Worm (Caenorhabditis elegans): ENCODE measurements around the gene srz-10.

srz-10 gene

DNA sequence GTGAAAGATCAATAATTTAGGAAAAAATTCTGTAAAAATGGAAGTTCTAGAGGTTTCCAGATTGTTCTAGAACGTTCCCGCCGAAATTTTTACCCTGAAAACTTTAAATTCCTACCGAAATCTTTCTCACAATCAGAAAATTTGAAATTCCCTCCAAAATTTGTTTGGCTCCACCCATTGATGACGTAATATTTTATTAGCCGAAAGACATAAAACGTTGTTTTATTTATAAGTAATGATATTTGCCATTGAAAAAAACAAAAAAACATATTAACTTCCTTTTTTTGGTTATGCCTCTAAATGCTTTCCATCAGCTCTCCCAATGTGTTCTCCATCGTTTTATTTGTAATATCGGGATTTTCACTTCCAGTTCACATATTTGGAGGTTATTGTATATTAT is 21.4 kb upstream of the srz-10 start, which contains the start of gene srh-295:
TSS of gene srh-295 (plus strand) at position 301 of the 400 bp plus-strand sequence.
- no peak for TF ChIP-seq egl-27 (tag; optimal IDR thresholded peaks at IDR 0.05)
- no peak for TF ChIP-seq daf-19 (GFP tag; conservative IDR thresholded peaks at IDR 0.05)
- no peak for TF ChIP-seq lsy-2 (tag; optimal IDR thresholded peaks at IDR 0.05)
- TF ChIP-seq skn-1 (tag; optimal IDR thresholded peaks at IDR 0.05), result no peak
- no peak for TF ChIP-seq lir-3 (tag; optimal IDR thresholded peaks at IDR 0.05)
- TF ChIP-seq F49E8.2 (tag; optimal IDR thresholded peaks at IDR 0.05; ENCODE audit: borderline replicate concordance), result no peak
- no peak for TF ChIP-seq ctbp-1 (GFP tag; IDR thresholded peaks at IDR 0.05)
- TF ChIP-seq nhr-41 (GFP tag; IDR thresholded peaks at IDR 0.05), result no peak
- no peak for TF ChIP-seq nhr-77 (tag; optimal IDR thresholded peaks at IDR 0.05)
- TF ChIP-seq snpc-4 (tag; optimal IDR thresholded peaks at IDR 0.05), result no peak
- no peak for TF ChIP-seq gei-8 (GFP tag; optimal IDR thresholded peaks at IDR 0.05)
- TF ChIP-seq ceh-82 (tag; optimal IDR thresholded peaks at IDR 0.05), result no peak
- TF ChIP-seq fkh-10 (GFP tag; optimal IDR thresholded peaks at IDR 0.05), result no peak
- TF ChIP-seq mes-2 (tag; optimal IDR thresholded peaks at IDR 0.05; ENCODE audit: poor library complexity, severe bottlenecking), result no peak
- TF ChIP-seq hmg-1.1 (GFP tag; IDR thresholded peaks at IDR 0.05), result no peak
- TF ChIP-seq php-3 (GFP tag; IDR thresholded peaks at IDR 0.05), result no peak
- no peak for TF ChIP-seq nhr-42 (GFP tag; IDR thresholded peaks at IDR 0.05)
- no peak for TF ChIP-seq spr-3 (GFP tag; optimal IDR thresholded peaks at IDR 0.05)

DNA sequence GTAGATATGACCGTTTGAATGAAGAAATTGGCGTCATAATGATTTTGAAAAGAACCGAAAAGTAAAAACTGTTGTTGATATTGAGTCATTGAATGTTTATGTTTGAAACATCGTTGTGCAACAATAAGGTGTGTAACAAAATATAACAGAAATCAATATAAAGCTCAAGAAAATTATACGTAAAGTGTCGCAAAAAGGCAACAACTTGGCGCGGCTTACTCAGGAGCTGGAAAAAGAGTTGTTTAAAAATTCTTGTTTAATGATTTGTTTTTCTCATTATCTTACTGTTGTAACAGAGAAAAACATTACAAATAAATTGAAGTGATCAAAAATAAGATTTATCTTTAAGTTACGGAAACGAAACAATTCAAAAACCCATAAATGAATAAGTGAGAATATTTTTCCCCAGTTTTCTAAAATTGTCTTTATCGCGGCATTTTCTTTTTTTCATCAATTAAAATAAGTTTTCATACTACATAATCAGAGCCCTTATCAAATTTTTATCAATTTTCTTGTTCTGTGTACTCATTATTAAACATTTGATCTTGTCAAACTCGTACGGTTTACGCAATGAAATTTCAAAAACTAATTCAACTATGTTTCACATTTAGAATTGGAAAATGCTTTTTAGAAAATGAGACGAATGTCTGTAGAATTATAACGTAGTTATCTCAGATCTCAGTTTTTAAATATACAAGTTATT is 19.0 kb upstream of the srz-10 start, which contains the start of gene ZK1037.6:
TSS of gene ZK1037.6 (minus strand) at position 51 of the 703 bp plus-strand sequence.
- TF ChIP-seq daf-16 (GFP tag; optimal IDR thresholded peaks at IDR 0.05) (no peak), daf-16 (tag; optimal IDR thresholded peaks at IDR 0.05) (peak; percentile 15), nhr-28 (tag; optimal IDR thresholded peaks at IDR 0.05) (peak; percentile 0), pqm-1 (tag; optimal IDR thresholded peaks at IDR 0.05) (peak; percentile 9), mep-1 (tag; optimal IDR thresholded peaks at IDR 0.05) (no peak), lin-13 (GFP tag; optimal IDR thresholded peaks at IDR 0.05) (no peak), ceh-62 (tag; optimal IDR thresholded peaks at IDR 0.05) (no peak), nhr-237 (tag; optimal IDR thresholded peaks at IDR 0.05) (no peak)

DNA sequence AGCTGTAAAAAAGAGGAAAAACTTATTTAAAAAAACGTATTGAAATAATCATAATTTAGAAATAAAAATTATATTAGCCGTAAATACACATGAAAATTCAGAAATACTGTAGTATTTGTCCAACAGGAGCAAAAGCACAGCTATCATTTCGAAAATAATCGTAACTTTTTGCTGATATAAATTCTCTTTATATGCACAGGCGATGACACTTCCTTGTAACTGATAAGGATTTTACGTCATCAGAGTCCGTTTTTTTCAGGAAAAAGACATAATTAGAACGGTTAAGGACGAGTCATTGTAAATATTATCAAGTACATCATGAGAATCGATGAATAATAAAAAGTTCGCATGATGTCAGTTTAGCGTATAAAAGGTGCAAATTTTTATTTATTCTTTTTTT is 14.5 kb upstream of the srz-10 start:
- TF ChIP-seq mdt-29 (GFP tag; IDR thresholded peaks at IDR 0.05) (no peak), lin-38 (GFP tag; IDR thresholded peaks at IDR 0.05) (no peak), lsy-2 (tag; optimal IDR thresholded peaks at IDR 0.05) (no peak), egl-27 (tag; optimal IDR thresholded peaks at IDR 0.05) (no peak), aly-2 (tag; optimal IDR thresholded peaks at IDR 0.05) (no peak), nhr-111 (GFP tag; optimal IDR thresholded peaks at IDR 0.05) (no peak), rbr-2 (tag; optimal IDR thresholded peaks at IDR 0.05) (no peak), nhr-6 (tag; optimal IDR thresholded peaks at IDR 0.05) (peak; percentile 19), unc-130 (GFP tag; optimal IDR thresholded peaks at IDR 0.05) (no peak), daf-16 (GFP tag; optimal IDR thresholded peaks at IDR 0.05) (no peak), daf-16 (tag; optimal IDR thresholded peaks at IDR 0.05) (peak; percentile 44), hlh-11 (tag; optimal IDR thresholded peaks at IDR 0.05) (peak; percentile 27), dve-1 (tag; optimal IDR thresholded peaks at IDR 0.05; ENCODE audit: insufficient read depth) (peak; percentile 23), dmd-6 (GFP tag; IDR thresholded peaks at IDR 0.05) (peak; percentile 59), nhr-28 (tag; optimal IDR thresholded peaks at IDR 0.05) (peak; percentile 73), lin-15B (tag; optimal IDR thresholded peaks at IDR 0.05) (no peak), pqm-1 (tag; optimal IDR thresholded peaks at IDR 0.05) (peak; percentile 74)
